Worm (Caenorhabditis elegans) whole organism, L1 larva: ENCODE data around the gene Y7A5A.5.

Experiments used
- lin-39 ChIP-seq: fragments of 150-350 bp; optimal IDR thresholded peaks from 2 replicates; lab custom pipeline; 2014; ENCODE audit warnings: missing biosample characterization, missing genetic modification reagents, missing genetic modification characterization
- nhr-90 ChIP-seq: sonication (generic microtip); optimal IDR thresholded peaks from 2 replicates; lab custom pipeline; 2016; ENCODE audit warnings: mild to moderate bottlenecking, missing genetic modification characterization, missing compliant biosample characterization; ENCODE audit not compliant: poor library complexity
- pqm-1 ChIP-seq: sonication (generic microtip); optimal IDR thresholded peaks from 3 replicates; lab custom pipeline; 2017; ENCODE audit warnings: missing biosample characterization, missing genetic modification characterization
- skn-1 ChIP-seq: fragments of 150-350 bp; optimal IDR thresholded peaks from 2 replicates; lab custom pipeline; 2014; ENCODE audit warnings: missing biosample characterization, missing genetic modification characterization
- sptf-1 ChIP-seq: fragments of 150-350 bp; optimal IDR thresholded peaks from 2 replicates; lab custom pipeline; 2014; ENCODE audit warnings: missing biosample characterization, missing genetic modification characterization
- unc-130 ChIP-seq: fragments of 150-350 bp; optimal IDR thresholded peaks from 2 replicates; lab custom pipeline; 2017; ENCODE audit warnings: missing biosample characterization, missing genetic modification characterization, inconsistent platforms

- TF ChIP-seq sptf-1 (tag; lab: Kevin White, UChicago), result no peak
- TF ChIP-seq nhr-90 (tag; lab: Kevin White, UChicago), result no peak
- TF ChIP-seq pqm-1 (tag; lab: Kevin White, UChicago), result no peak
- no peak for TF ChIP-seq unc-130 (tag; lab: Kevin White, UChicago)
- no peak for TF ChIP-seq lin-39 (tag; lab: Kevin White, UChicago)
- TF ChIP-seq skn-1 (tag; lab: Kevin White, UChicago), result no peak
Observed at ce11 chrX:15740526-15740925, 46.1 kb downstream of the Y7A5A.5 start, which contains the start of gene srg-64.
